Fruit fly (Drosophila melanogaster) whole organism, embryonic: ENCODE results near the gene CG33160.

Experiments
- B-H1 ChIP-seq: fragments of 200-800 bp; sonication (Bioruptor generic); IDR thresholded peaks from 3 replicates; pipeline ENCODE4 v1.3.6; 2022; ENCODE audit warnings: missing biosample characterization, missing genetic modification characterization
- C15 ChIP-seq: fragments of 200-800 bp; sonication (Bioruptor generic); IDR thresholded peaks from 3 replicates; pipeline ENCODE4 v1.3.6; 2022; ENCODE audit warnings: missing biosample characterization, missing genetic modification characterization
- CG10543 ChIP-seq: fragments of 200-800 bp; sonication (Bioruptor generic); optimal IDR thresholded peaks from 3 replicates; lab custom pipeline; 2017; ENCODE audit warnings: missing biosample characterization, mild to moderate bottlenecking, missing genetic modification characterization, moderate library complexity
- CG10979 ChIP-seq: fragments of 200-800 bp; sonication (Bioruptor generic); optimal IDR thresholded peaks from 2 replicates; lab custom pipeline; 2018; ENCODE audit warnings: missing biosample characterization, mild to moderate bottlenecking, missing genetic modification characterization, moderate library complexity
- CG12744 ChIP-seq: fragments of 200-800 bp; sonication (Bioruptor generic); optimal IDR thresholded peaks from 2 replicates; lab custom pipeline; 2016; ENCODE audit warnings: missing biosample characterization, missing genetic modification characterization
- CG12769 ChIP-seq: fragments of 200-800 bp; sonication (Bioruptor generic); optimal IDR thresholded peaks from 2 replicates; lab custom pipeline; 2019; ENCODE audit warnings: missing biosample characterization, mild to moderate bottlenecking, missing genetic modification characterization, moderate library complexity
- CG14050 ChIP-seq: fragments of 200-800 bp; sonication (Bioruptor generic); IDR thresholded peaks from 3 replicates; pipeline ENCODE4 v1.3.6; 2022; ENCODE audit warnings: missing biosample characterization, missing genetic modification characterization
- CG30403 ChIP-seq: fragments of 200-800 bp; sonication (Bioruptor generic); optimal IDR thresholded peaks from 3 replicates; lab custom pipeline; 2016; ENCODE audit warnings: missing biosample characterization, missing genetic modification characterization
- CG30431 ChIP-seq: fragments of 200-800 bp; sonication (Bioruptor generic); optimal IDR thresholded peaks from 2 replicates; lab custom pipeline; 2017; ENCODE audit warnings: missing biosample characterization, missing genetic modification characterization
- CG31224 ChIP-seq: fragments of 200-800 bp; sonication (Bioruptor generic); IDR thresholded peaks from 2 replicates; pipeline ENCODE4 v1.3.6; 2022; ENCODE audit warnings: missing biosample characterization, missing genetic modification characterization
- CG3847 ChIP-seq: fragments of 200-800 bp; sonication (Bioruptor generic); IDR thresholded peaks from 2 replicates; pipeline ENCODE4 v1.3.6; 2022; ENCODE audit warnings: missing biosample characterization, missing genetic modification characterization
- CG42726 ChIP-seq: fragments of 200-800 bp; sonication (Bioruptor generic); IDR thresholded peaks from 2 replicates; pipeline ENCODE4 v1.3.6; 2022; ENCODE audit warnings: missing biosample characterization, missing genetic modification characterization; ENCODE audit not compliant: partially characterized antibody
- CG4282 ChIP-seq: fragments of 200-800 bp; sonication (Bioruptor generic); optimal IDR thresholded peaks from 2 replicates; lab custom pipeline; 2016; ENCODE audit warnings: missing biosample characterization, missing genetic modification characterization
- CG4328 ChIP-seq: fragments of 200-800 bp; sonication (Bioruptor generic); optimal IDR thresholded peaks from 3 replicates; lab custom pipeline; 2017; ENCODE audit warnings: missing biosample characterization, missing genetic modification reagents, missing genetic modification characterization
- CG4707 ChIP-seq: fragments of 200-800 bp; sonication (Bioruptor generic); optimal IDR thresholded peaks from 2 replicates; lab custom pipeline; 2018; ENCODE audit warnings: missing biosample characterization, mild to moderate bottlenecking, missing genetic modification characterization, moderate library complexity
- CG7928 ChIP-seq: fragments of 200-800 bp; sonication (Bioruptor generic); optimal IDR thresholded peaks from 2 replicates; lab custom pipeline; 2017; ENCODE audit warnings: missing biosample characterization, mild to moderate bottlenecking, missing genetic modification characterization
- CG9215 ChIP-seq: fragments of 200-800 bp; sonication (Bioruptor generic); IDR thresholded peaks from 2 replicates; pipeline ENCODE4 v1.3.6; 2022; ENCODE audit warnings: missing biosample characterization, missing genetic modification characterization
- CG9817 ChIP-seq: fragments of 200-800 bp; sonication (Bioruptor generic); optimal IDR thresholded peaks from 2 replicates; lab custom pipeline; 2018; ENCODE audit warnings: missing biosample characterization, mild to moderate bottlenecking, missing genetic modification characterization, moderate library complexity
- CG9932 ChIP-seq: fragments of 200-800 bp; sonication (Bioruptor generic); IDR thresholded peaks from 2 replicates; pipeline ENCODE4 v1.3.6; 2022; ENCODE audit warnings: missing biosample characterization, missing genetic modification characterization
- Ets65A ChIP-seq: fragments of 200-800 bp; sonication (Bioruptor generic); peaks from one replicate; lab custom pipeline; 2016; ENCODE audit warnings: missing biosample characterization, missing genetic modification characterization
- Hand ChIP-seq: fragments of 200-800 bp; sonication (Bioruptor generic); optimal IDR thresholded peaks from 2 replicates; lab custom pipeline; 2017; ENCODE audit warnings: mild to moderate bottlenecking, missing biosample characterization, missing genetic modification reagents, missing genetic modification characterization
- Lim3 ChIP-seq: fragments of 200-800 bp; sonication (Bioruptor generic); IDR thresholded peaks from 2 replicates; pipeline ENCODE4 v1.3.6; 2022; ENCODE audit warnings: missing biosample characterization, missing genetic modification characterization
- NC2α ChIP-seq: fragments of 200-800 bp; sonication (Bioruptor generic); optimal IDR thresholded peaks from 2 replicates; lab custom pipeline; 2016; ENCODE audit warnings: missing biosample characterization, missing genetic modification characterization
- NC2β ChIP-seq: fragments of 200-800 bp; sonication (Bioruptor generic); optimal IDR thresholded peaks from 2 replicates; lab custom pipeline; 2016; ENCODE audit warnings: missing biosample characterization, missing genetic modification characterization
- Nf-YA ChIP-seq: fragments of 200-800 bp; sonication (Bioruptor generic); IDR thresholded peaks from 2 replicates; pipeline ENCODE4 v1.3.6; 2022; ENCODE audit warnings: missing biosample characterization, missing genetic modification characterization
- Oli ChIP-seq: fragments of 200-800 bp; sonication (Bioruptor generic); optimal IDR thresholded peaks from 2 replicates; lab custom pipeline; 2018; ENCODE audit warnings: missing biosample characterization, mild to moderate bottlenecking, missing genetic modification characterization, moderate library complexity
- Sin3A ChIP-seq: fragments of >200 bp; optimal IDR thresholded peaks from 2 replicates; lab custom pipeline; 2018
- Six4 ChIP-seq: fragments of 200-800 bp; sonication (Bioruptor generic); optimal IDR thresholded peaks from 2 replicates; lab custom pipeline; 2016; ENCODE audit warnings: missing biosample characterization, missing genetic modification characterization
- ase ChIP-seq: fragments of 200-800 bp; sonication (Bioruptor generic); IDR thresholded peaks from 3 replicates; pipeline ENCODE4 v1.3.6; 2022; ENCODE audit warnings: missing biosample characterization, missing genetic modification characterization
- cas ChIP-seq: fragments of 200-800 bp; sonication (Bioruptor generic); IDR thresholded peaks from 2 replicates; pipeline ENCODE4 v1.3.6; 2022; ENCODE audit warnings: missing biosample characterization, missing genetic modification characterization
- chif ChIP-seq, 2 experiments: fragments of 200-800 bp; sonication (Bioruptor generic); optimal IDR thresholded peaks; 3 replicates each; lab custom pipeline; 2016; ENCODE audit warnings: missing biosample characterization in 2 of 2, missing genetic modification characterization in 2 of 2
- dpn ChIP-seq, 2 experiments: fragments of 200-800 bp; sonication (Bioruptor generic); optimal IDR thresholded peaks; 3 replicates each; lab custom pipeline; 2016; ENCODE audit warnings: missing biosample characterization in 2 of 2, missing genetic modification characterization in 2 of 2
- grn ChIP-seq: fragments of 200-800 bp; sonication (Bioruptor generic); optimal IDR thresholded peaks from 3 replicates; lab custom pipeline; 2017; ENCODE audit warnings: missing biosample characterization, missing genetic modification characterization
- gro ChIP-seq: fragments of 200-800 bp; sonication (Bioruptor generic); optimal IDR thresholded peaks from 2 replicates; lab custom pipeline; 2016; ENCODE audit warnings: missing biosample characterization, missing genetic modification characterization
- ham ChIP-seq: fragments of 200-800 bp; sonication (Bioruptor generic); IDR thresholded peaks from 2 replicates; pipeline ENCODE4 v1.3.6; 2022; ENCODE audit warnings: missing biosample characterization, missing genetic modification characterization
- ind ChIP-seq: fragments of 200-800 bp; sonication (Bioruptor generic); optimal IDR thresholded peaks from 3 replicates; lab custom pipeline; 2016; ENCODE audit warnings: missing biosample characterization, missing genetic modification characterization
- kay ChIP-seq: fragments of 200-800 bp; sonication (Bioruptor generic); optimal IDR thresholded peaks from 2 replicates; lab custom pipeline; 2016; ENCODE audit warnings: missing biosample characterization, missing genetic modification characterization
- klu ChIP-seq: fragments of 200-800 bp; sonication (Bioruptor generic); IDR thresholded peaks from 2 replicates; pipeline ENCODE4 v1.3.6; 2022; ENCODE audit warnings: missing biosample characterization, missing genetic modification characterization
- knrl ChIP-seq: fragments of 200-800 bp; sonication (Bioruptor generic); IDR thresholded peaks from 3 replicates; pipeline ENCODE4 v1.3.6; 2022; ENCODE audit warnings: missing biosample characterization, missing genetic modification characterization; ENCODE audit not compliant: partially characterized antibody
- lab ChIP-seq: fragments of 200-800 bp; sonication (Bioruptor generic); optimal IDR thresholded peaks from 3 replicates; lab custom pipeline; 2017; ENCODE audit warnings: missing biosample characterization, missing genetic modification characterization, mild to moderate bottlenecking, moderate library complexity, missing genetic modification reagents
- oc ChIP-seq: fragments of 200-800 bp; sonication (Bioruptor generic); optimal IDR thresholded peaks from 2 replicates; lab custom pipeline; 2018; ENCODE audit warnings: missing biosample characterization, mild to moderate bottlenecking, missing genetic modification characterization, moderate library complexity
- odd ChIP-seq: fragments of 200-800 bp; sonication (Bioruptor generic); optimal IDR thresholded peaks from 2 replicates; lab custom pipeline; 2017; ENCODE audit warnings: missing biosample characterization, mild to moderate bottlenecking, missing genetic modification characterization
- org-1 ChIP-seq: fragments of 200-800 bp; sonication (Bioruptor generic); optimal IDR thresholded peaks from 2 replicates; lab custom pipeline; 2017; ENCODE audit warnings: missing biosample characterization, missing genetic modification characterization
- pan ChIP-seq, 4 experiments: fragments of >200 bp in 3 of 4; fragments of 200-800 bp in 1 of 4; sonication (Bioruptor generic) in 1 of 4; optimal IDR thresholded peaks in 3 of 4; IDR thresholded peaks in 1 of 4; 2 replicates each; pipeline versions ENCODE4 v1.3.6 to Lab custom; 2017 to 2022; ENCODE audit warnings: missing biosample characterization in 2 of 4, missing genetic modification characterization in 2 of 4, mixed read lengths in 1 of 4
- pnt ChIP-seq: fragments of 200-800 bp; sonication (Bioruptor generic); optimal IDR thresholded peaks from 3 replicates; lab custom pipeline; 2016; ENCODE audit warnings: missing biosample characterization, missing genetic modification characterization
- pros ChIP-seq: fragments of 200-800 bp; sonication (Bioruptor generic); optimal IDR thresholded peaks from 3 replicates; lab custom pipeline; 2019; ENCODE audit warnings: missing biosample characterization, mild to moderate bottlenecking, missing genetic modification characterization, moderate library complexity
- slp2 ChIP-seq: fragments of 200-800 bp; sonication (Bioruptor generic); optimal IDR thresholded peaks from 2 replicates; lab custom pipeline; 2016; ENCODE audit warnings: missing biosample characterization, missing genetic modification characterization
- stwl ChIP-seq: fragments of 200-800 bp; sonication (Bioruptor generic); optimal IDR thresholded peaks from 3 replicates; lab custom pipeline; 2018; ENCODE audit warnings: missing biosample characterization, mild to moderate bottlenecking, missing genetic modification characterization, moderate library complexity
- tgo ChIP-seq: fragments of 200-800 bp; sonication (Bioruptor generic); IDR thresholded peaks from 3 replicates; pipeline ENCODE4 v1.3.6; 2022; ENCODE audit warnings: missing biosample characterization, missing genetic modification characterization
- toy ChIP-seq: fragments of 200-800 bp; sonication (Bioruptor generic); IDR thresholded peaks from 2 replicates; pipeline ENCODE4 v1.3.6; 2022; ENCODE audit warnings: missing biosample characterization, missing genetic modification characterization
- z ChIP-seq: fragments of 200-800 bp; sonication (Bioruptor generic); IDR thresholded peaks from 3 replicates; pipeline ENCODE4 v1.3.6; 2022; ENCODE audit warnings: missing biosample characterization, missing genetic modification characterization

The CG33160 gene

DNA sequence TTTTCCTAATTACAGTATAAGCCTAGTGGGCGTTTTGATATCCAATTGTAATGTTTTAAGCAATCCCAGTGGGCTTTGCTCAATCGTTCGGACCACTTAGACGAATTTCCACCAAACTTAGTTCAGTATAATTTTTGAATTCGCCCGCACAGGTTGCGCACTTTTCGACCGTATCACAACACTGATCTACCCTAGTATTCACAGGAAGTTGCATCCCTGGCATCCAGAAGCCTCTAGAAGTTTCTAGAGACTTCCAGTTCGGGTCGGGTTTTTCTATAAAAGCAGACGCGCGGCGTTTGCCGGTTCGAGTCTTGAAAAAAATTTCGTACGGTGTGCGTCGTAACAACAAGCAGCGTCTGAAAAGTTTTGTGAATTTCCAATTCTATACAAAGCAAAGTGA, 13.3 kb downstream of the CG33160 start, which contains the start of gene Hsp83 (continued):
- TF ChIP-seq dpn (GFP tag; optimal IDR thresholded peaks at IDR 0.05; lab: Kevin White, UChicago) (peak; percentile 85 to 94), CG30431 (GFP tag; lab: Kevin White, UChicago) (peak; percentile 89), cas (GFP tag; lab: Robert Waterston, UW) (peak; percentile 81; the same call in 1 of the 2 replicates), CG9215 (GFP tag; lab: Robert Waterston, UW) (peak; percentile 60), Sin3A (lab: Kevin White, UChicago) (no peak), CG12769 (peak; percentile 94), klu (peak; percentile 63; the same call in 1 of the 2 replicates), CG3847 (GFP tag; lab: Robert Waterston, UW) (peak; percentile 88), pros (GFP tag; lab: Kevin White, UChicago) (peak; percentile 82), org-1 (GFP tag; lab: Kevin White, UChicago) (peak; percentile 95), slp2 (GFP tag; lab: Kevin White, UChicago) (peak; percentile 91), gro (GFP tag; lab: Kevin White, UChicago) (peak; percentile 97), CG7928 (GFP tag; lab: Kevin White, UChicago) (peak; percentile 99), Lim3 (GFP tag; lab: Robert Waterston, UW) (0 out of 2 replicates have a peak, but pooled peaks have one; percentile 17), stwl (peak; percentile 85), z (peak; percentile 73), CG12744 (GFP tag; lab: Kevin White, UChicago) (peak; percentile 94), B-H1 (GFP tag; lab: Robert Waterston, UW) (peak; percentile 82; the same call in 2 of the 3 replicates), NC2α (GFP tag; lab: Kevin White, UChicago) (peak; percentile 93), odd (GFP tag; lab: Kevin White, UChicago) (peak; percentile 99), knrl (GFP tag; lab: Robert Waterston, UW) (no peak), pnt (peak; percentile 30), CG4282 (GFP tag; lab: Kevin White, UChicago) (peak; percentile 85), CG9817 (tag; lab: Kevin White, UChicago) (peak; percentile 88), ham (GFP tag; lab: Robert Waterston, UW) (peak; percentile 45; the same call in 1 of the 2 replicates), grn (GFP tag; lab: Kevin White, UChicago) (peak; percentile 81), pan (optimal IDR thresholded peaks at IDR 0.05; lab: Kevin White, UChicago) (no peak), pan (GFP tag; optimal IDR thresholded peaks at IDR 0.05 in 1 of 2, IDR thresholded peaks at IDR 0.05 in 1 of 2) (peak in 1 of 2 experiments; percentile 92), Six4 (GFP tag; lab: Kevin White, UChicago) (peak; percentile 88), tgo (GFP tag; lab: Robert Waterston, UW) (peak; percentile 85), ase (GFP tag; lab: Robert Waterston, UW) (peak; percentile 83), CG14050 (peak; percentile 92), CG4328 (GFP tag; lab: Kevin White, UChicago) (peak; percentile 99), CG31224 (peak; percentile 74), NC2β (GFP tag; lab: Kevin White, UChicago) (peak; percentile 97), CG10979 (tag; lab: Kevin White, UChicago) (peak; percentile 89), CG10543 (GFP tag; lab: Kevin White, UChicago) (peak; percentile 100), ind (GFP tag; lab: Kevin White, UChicago) (peak; percentile 84), CG42726 (GFP tag; lab: Robert Waterston, UW) (peak; percentile 38; the same call in 1 of the 2 replicates), toy (GFP tag; lab: Robert Waterston, UW) (peak; percentile 78; the same call in 1 of the 2 replicates), CG9932 (GFP tag; lab: Robert Waterston, UW) (peak; percentile 84), kay (GFP tag; lab: Kevin White, UChicago) (peak; percentile 63), Hand (GFP tag; lab: Kevin White, UChicago) (peak; percentile 99), Nf-YA (GFP tag; lab: Robert Waterston, UW) (peak; percentile 92), Ets65A (GFP tag; lab: Kevin White, UChicago) (peak; percentile 99), Oli (tag; lab: Kevin White, UChicago) (peak; percentile 86), C15 (GFP tag; lab: Robert Waterston, UW) (peak; percentile 80; the same call in 2 of the 3 replicates), CG30403 (GFP tag; lab: Kevin White, UChicago) (peak; percentile 82), oc (peak; percentile 92), CG4707 (GFP tag; lab: Kevin White, UChicago) (peak; percentile 98), lab (GFP tag; lab: Kevin White, UChicago) (peak; percentile 100), chif (GFP tag; optimal IDR thresholded peaks at IDR 0.05; lab: Kevin White, UChicago) (peak; percentile 81 to 91)
